Fruit fly (Drosophila melanogaster) whole organism, embryonic: ENCODE results near the gene Gas8.

Source experiments
- Abd-B ChIP-seq: fragments of 200-800 bp; sonication (Bioruptor generic); optimal IDR thresholded peaks from 2 replicates; lab custom pipeline; 2018; ENCODE audit warnings: missing biosample characterization, mild to moderate bottlenecking, missing genetic modification characterization, moderate library complexity
- B-H1 ChIP-seq: fragments of 200-800 bp; sonication (Bioruptor generic); IDR thresholded peaks from 3 replicates; pipeline ENCODE4 v1.3.6; 2022; ENCODE audit warnings: missing biosample characterization, missing genetic modification characterization
- CG10274 ChIP-seq: fragments of 200-800 bp; sonication (Bioruptor generic); optimal IDR thresholded peaks from 3 replicates; lab custom pipeline; 2017; ENCODE audit warnings: missing biosample characterization, mild to moderate bottlenecking, missing genetic modification characterization
- CG10979 ChIP-seq: fragments of 200-800 bp; sonication (Bioruptor generic); optimal IDR thresholded peaks from 2 replicates; lab custom pipeline; 2018; ENCODE audit warnings: missing biosample characterization, mild to moderate bottlenecking, missing genetic modification characterization, moderate library complexity
- CG11504 ChIP-seq: fragments of 200-800 bp; sonication (Bioruptor generic); optimal IDR thresholded peaks from 3 replicates; lab custom pipeline; 2019; ENCODE audit warnings: missing biosample characterization, mild to moderate bottlenecking, missing genetic modification characterization, moderate library complexity
- CG11695 ChIP-seq: fragments of 200-800 bp; sonication (Bioruptor generic); IDR thresholded peaks from 3 replicates; pipeline ENCODE4 v1.3.6; 2022; ENCODE audit warnings: missing biosample characterization, missing genetic modification characterization
- CG12391 ChIP-seq: fragments of 200-800 bp; sonication (Bioruptor generic); optimal IDR thresholded peaks from 3 replicates; lab custom pipeline; 2018; ENCODE audit warnings: missing biosample characterization, mild to moderate bottlenecking, missing genetic modification characterization, moderate library complexity
- CG13894 ChIP-seq: fragments of 200-800 bp; sonication (Bioruptor generic); optimal IDR thresholded peaks from 3 replicates; lab custom pipeline; 2018; ENCODE audit warnings: missing biosample characterization, mild to moderate bottlenecking, missing genetic modification characterization, moderate library complexity
- CG14710 ChIP-seq: fragments of 200-800 bp; sonication (Bioruptor generic); optimal IDR thresholded peaks from 3 replicates; lab custom pipeline; 2019; ENCODE audit warnings: missing biosample characterization, mild to moderate bottlenecking, missing genetic modification characterization, moderate library complexity
- CG1529 ChIP-seq: fragments of 200-800 bp; sonication (Bioruptor generic); optimal IDR thresholded peaks from 3 replicates; lab custom pipeline; 2018; ENCODE audit warnings: missing biosample characterization, missing genetic modification characterization
- CG1603 ChIP-seq: fragments of 200-800 bp; sonication (Bioruptor generic); optimal IDR thresholded peaks from 2 replicates; lab custom pipeline; 2019; ENCODE audit warnings: missing biosample characterization, mild to moderate bottlenecking, missing genetic modification characterization, moderate library complexity
- CG18619 ChIP-seq: fragments of 200-800 bp; sonication (Bioruptor generic); optimal IDR thresholded peaks from 3 replicates; lab custom pipeline; 2017; ENCODE audit warnings: missing biosample characterization, mild to moderate bottlenecking, missing genetic modification characterization
- CG18764 ChIP-seq: fragments of 200-800 bp; sonication (Bioruptor generic); optimal IDR thresholded peaks from 3 replicates; lab custom pipeline; 2016; ENCODE audit warnings: missing biosample characterization, missing genetic modification characterization
- CG2678 ChIP-seq: fragments of 200-800 bp; sonication (Bioruptor generic); optimal IDR thresholded peaks from 3 replicates; lab custom pipeline; 2019; ENCODE audit warnings: missing biosample characterization, mild to moderate bottlenecking, missing genetic modification characterization, moderate library complexity
- CG2712 ChIP-seq: fragments of 200-800 bp; optimal IDR thresholded peaks from 3 replicates; lab custom pipeline; 2019; ENCODE audit warnings: missing biosample characterization, mild to moderate bottlenecking, missing genetic modification characterization, moderate library complexity
- CG3407 ChIP-seq: fragments of 200-800 bp; sonication (Bioruptor generic); optimal IDR thresholded peaks from 2 replicates; lab custom pipeline; 2018; ENCODE audit warnings: missing biosample characterization, mild to moderate bottlenecking, missing genetic modification characterization
- CG6689 ChIP-seq: fragments of 200-800 bp; sonication (Bioruptor generic); IDR thresholded peaks from 2 replicates; pipeline ENCODE4 v1.3.6; 2022; ENCODE audit warnings: missing biosample characterization, missing genetic modification characterization
- CG7556 ChIP-seq: fragments of 200-800 bp; sonication (Bioruptor generic); optimal IDR thresholded peaks from 2 replicates; lab custom pipeline; 2017; ENCODE audit warnings: missing biosample characterization, mild to moderate bottlenecking, missing genetic modification characterization
- CG7839 ChIP-seq: fragments of 200-800 bp; sonication (Bioruptor generic); optimal IDR thresholded peaks from 3 replicates; lab custom pipeline; 2018; ENCODE audit warnings: missing biosample characterization, mild to moderate bottlenecking, missing genetic modification characterization, moderate library complexity
- CG8388 ChIP-seq: fragments of 200-800 bp; sonication (Bioruptor generic); optimal IDR thresholded peaks from 2 replicates; lab custom pipeline; 2019; ENCODE audit warnings: missing biosample characterization, mild to moderate bottlenecking, missing genetic modification characterization, moderate library complexity
- CG8478 ChIP-seq: fragments of >200 bp; optimal IDR thresholded peaks from 2 replicates; lab custom pipeline; 2018
- Chrac-16 ChIP-seq: fragments of 200-800 bp; sonication (Bioruptor generic); optimal IDR thresholded peaks from 3 replicates; lab custom pipeline; 2016; ENCODE audit warnings: missing biosample characterization, missing genetic modification characterization
- D19A ChIP-seq: fragments of 200-800 bp; optimal IDR thresholded peaks from 3 replicates; lab custom pipeline; 2019; ENCODE audit warnings: missing biosample characterization, mild to moderate bottlenecking, missing genetic modification characterization, moderate library complexity
- Drgx ChIP-seq: fragments of 200-800 bp; sonication (Bioruptor generic); IDR thresholded peaks from 2 replicates; pipeline ENCODE4 v1.3.6; 2022; ENCODE audit warnings: missing biosample characterization, missing genetic modification characterization
- NC2α ChIP-seq: fragments of 200-800 bp; sonication (Bioruptor generic); optimal IDR thresholded peaks from 2 replicates; lab custom pipeline; 2016; ENCODE audit warnings: missing biosample characterization, missing genetic modification characterization
- Oli ChIP-seq: fragments of 200-800 bp; sonication (Bioruptor generic); optimal IDR thresholded peaks from 2 replicates; lab custom pipeline; 2018; ENCODE audit warnings: missing biosample characterization, mild to moderate bottlenecking, missing genetic modification characterization, moderate library complexity
- Ptx1 ChIP-seq: fragments of 200-800 bp; sonication (Bioruptor generic); IDR thresholded peaks from 2 replicates; pipeline ENCODE4 v1.3.6; 2022; ENCODE audit warnings: missing biosample characterization, missing genetic modification characterization
- Side ChIP-seq: fragments of 200-800 bp; sonication (Bioruptor generic); optimal IDR thresholded peaks from 2 replicates; lab custom pipeline; 2016; ENCODE audit warnings: missing biosample characterization, missing genetic modification characterization
- Sin3A ChIP-seq: fragments of >200 bp; optimal IDR thresholded peaks from 2 replicates; lab custom pipeline; 2018
- Ssrp ChIP-seq: fragments of 200-800 bp; sonication (Bioruptor generic); optimal IDR thresholded peaks from 2 replicates; lab custom pipeline; 2018; ENCODE audit warnings: missing biosample characterization, mild to moderate bottlenecking, missing genetic modification characterization, moderate library complexity
- Xbp1 ChIP-seq: fragments of 200-800 bp; sonication (Bioruptor generic); optimal IDR thresholded peaks from 3 replicates; lab custom pipeline; 2016; ENCODE audit warnings: missing biosample characterization, mild to moderate bottlenecking, missing genetic modification characterization
- Xrp1 ChIP-seq: fragments of 200-800 bp; sonication (Bioruptor generic); IDR thresholded peaks from 2 replicates; pipeline ENCODE4 v1.3.6; 2022; ENCODE audit warnings: missing biosample characterization, missing genetic modification characterization
- amos ChIP-seq: fragments of 200-800 bp; sonication (Bioruptor generic); IDR thresholded peaks from 2 replicates; pipeline ENCODE4 v1.3.6; 2022; ENCODE audit warnings: missing biosample characterization, missing genetic modification characterization; ENCODE audit not compliant: partially characterized antibody
- bsh ChIP-seq, 2 experiments: fragments of 200-800 bp; sonication (Bioruptor generic); optimal IDR thresholded peaks; 2 replicates each; lab custom pipeline; 2017 to 2018; ENCODE audit warnings: mild to moderate bottlenecking in 2 of 2, missing biosample characterization in 2 of 2, missing genetic modification characterization in 2 of 2, moderate library complexity in 1 of 2
- chm ChIP-seq: fragments of 200-800 bp; sonication (Bioruptor generic); IDR thresholded peaks from 2 replicates; pipeline ENCODE4 v1.3.6; 2022; ENCODE audit warnings: missing biosample characterization, missing genetic modification characterization
- dm ChIP-seq: fragments of 200-800 bp; sonication (Bioruptor generic); optimal IDR thresholded peaks from 3 replicates; lab custom pipeline; 2016; ENCODE audit warnings: missing biosample characterization, missing genetic modification characterization
- dmrt11E ChIP-seq: fragments of 200-800 bp; sonication (Bioruptor generic); optimal IDR thresholded peaks from 3 replicates; lab custom pipeline; 2018; ENCODE audit warnings: missing biosample characterization, mild to moderate bottlenecking, missing genetic modification characterization, moderate library complexity
- dpn ChIP-seq, 2 experiments: fragments of 200-800 bp; sonication (Bioruptor generic); optimal IDR thresholded peaks; 3 replicates each; lab custom pipeline; 2016; ENCODE audit warnings: missing biosample characterization in 2 of 2, missing genetic modification characterization in 2 of 2
- gem ChIP-seq: fragments of 200-800 bp; sonication (Bioruptor generic); optimal IDR thresholded peaks from 2 replicates; lab custom pipeline; 2019; ENCODE audit warnings: missing biosample characterization, mild to moderate bottlenecking, missing genetic modification characterization, moderate library complexity
- gsb-n ChIP-seq: fragments of 200-800 bp; sonication (Bioruptor generic); optimal IDR thresholded peaks from 3 replicates; lab custom pipeline; 2018; ENCODE audit warnings: missing biosample characterization, mild to moderate bottlenecking, missing genetic modification characterization
- otp ChIP-seq: fragments of 200-800 bp; sonication (Bioruptor generic); IDR thresholded peaks from 3 replicates; pipeline ENCODE4, ENCODE4 v1.3.6; 2022; ENCODE audit warnings: missing biosample characterization, missing genetic modification characterization
- pan ChIP-seq, 4 experiments: fragments of >200 bp in 3 of 4; fragments of 200-800 bp in 1 of 4; sonication (Bioruptor generic) in 1 of 4; optimal IDR thresholded peaks in 3 of 4; IDR thresholded peaks in 1 of 4; 2 replicates each; pipeline versions ENCODE4 v1.3.6 to Lab custom; 2017 to 2022; ENCODE audit warnings: missing biosample characterization in 2 of 4, missing genetic modification characterization in 2 of 4, mixed read lengths in 1 of 4
- prd ChIP-seq, 3 experiments: fragments of >200 bp in 2 of 3; fragments of 200-800 bp in 1 of 3; sonication (Bioruptor generic) in 1 of 3; optimal IDR thresholded peaks in 2 of 3; IDR thresholded peaks in 1 of 3; 2 replicates in 2 of 3; 3 replicates in 1 of 3; pipeline versions ENCODE4 v1.3.6 to Lab custom; 2017 to 2022; ENCODE audit warnings: missing biosample characterization in 1 of 3, missing genetic modification characterization in 1 of 3
- row ChIP-seq: fragments of 200-800 bp; sonication (Bioruptor generic); IDR thresholded peaks from 3 replicates; pipeline ENCODE4 v1.3.6; 2022; ENCODE audit warnings: missing biosample characterization, missing genetic modification characterization
- sd ChIP-seq: fragments of 200-800 bp; sonication (Bioruptor generic); optimal IDR thresholded peaks from 3 replicates; lab custom pipeline; 2018; ENCODE audit warnings: missing biosample characterization, mild to moderate bottlenecking, missing genetic modification characterization, moderate library complexity
- sens ChIP-seq: fragments of 200-800 bp; sonication (Bioruptor generic); peaks from one replicate; lab custom pipeline; 2016; ENCODE audit warnings: missing biosample characterization, missing genetic modification characterization
- tin ChIP-seq: fragments of 200-800 bp; sonication (Bioruptor generic); optimal IDR thresholded peaks from 3 replicates; lab custom pipeline; 2016; ENCODE audit warnings: missing biosample characterization, missing genetic modification characterization
- ttk ChIP-seq: fragments of 200-800 bp; sonication (Bioruptor generic); IDR thresholded peaks from 2 replicates; pipeline ENCODE4 v2.1.2; 2022; ENCODE audit warnings: missing biosample characterization, missing genetic modification characterization
- zfh1 ChIP-seq: fragments of 200-800 bp; sonication (Bioruptor generic); IDR thresholded peaks from 3 replicates; pipeline ENCODE4 v1.3.6; 2022; ENCODE audit warnings: missing biosample characterization, missing genetic modification characterization

The Gas8 gene

dm6 chrX:3454715-3455114 lies 49.9 kb downstream of the Gas8 start (continued):
- no peak for TF ChIP-seq NC2α
- peak; percentile 14 for TF ChIP-seq Ssrp (tag; lab: Kevin White, UChicago)
- peak; percentile 29; the same call in 1 of the 2 replicates for TF ChIP-seq CG6689
- peak; percentile 25; the same call in 1 of the 3 replicates for TF ChIP-seq B-H1 (GFP tag; lab: Robert Waterston, UW)
- TF ChIP-seq Ptx1 (GFP tag; lab: Robert Waterston, UW), result peak; percentile 26; the same call in 1 of the 2 replicates
- peak; percentile 36 for TF ChIP-seq Oli
- TF ChIP-seq CG1529, result peak; percentile 6
- peak; percentile 38 for TF ChIP-seq CG10979
- peak; percentile 27; the same call in 1 of the 3 replicates for TF ChIP-seq row (GFP tag; lab: Robert Waterston, UW)
- no peak for TF ChIP-seq dm (GFP tag; lab: Kevin White, UChicago)
- peak; percentile 10 for TF ChIP-seq tin (GFP tag; lab: Kevin White, UChicago)
- peak; percentile 7 for TF ChIP-seq CG7839 (tag; lab: Kevin White, UChicago)
- peak; percentile 4 for TF ChIP-seq Chrac-16 (GFP tag; lab: Kevin White, UChicago)
- TF ChIP-seq CG18619 (GFP tag; lab: Kevin White, UChicago), result no peak
- peak in 1 of 2 experiments; percentile 34 for TF ChIP-seq dpn (GFP tag; optimal IDR thresholded peaks at IDR 0.05; lab: Kevin White, UChicago)
- TF ChIP-seq bsh (GFP tag; optimal IDR thresholded peaks at IDR 0.05; lab: Kevin White, UChicago), result peak in 1 of 2 experiments; percentile 67
- TF ChIP-seq CG2712 (tag; lab: Kevin White, UChicago), result peak; percentile 48
- peak; percentile 64 for TF ChIP-seq Xrp1
- TF ChIP-seq CG8388, result peak; percentile 13
- TF ChIP-seq CG3407 (GFP tag; lab: Kevin White, UChicago), result peak; percentile 16
- 0 out of 3 replicates have a peak, but pooled peaks have one; percentile 40 for TF ChIP-seq otp (GFP tag; lab: Robert Waterston, UW)
- peak; percentile 82 for TF ChIP-seq sens (GFP tag; lab: Kevin White, UChicago)
- TF ChIP-seq CG1603 (tag; lab: Kevin White, UChicago), result peak; percentile 12
- TF ChIP-seq dmrt11E (tag; lab: Kevin White, UChicago), result peak; percentile 12
- TF ChIP-seq CG14710 (tag; lab: Kevin White, UChicago), result peak; percentile 19
- TF ChIP-seq Side (GFP tag; lab: Kevin White, UChicago), result no peak
- TF ChIP-seq CG10274 (GFP tag; lab: Kevin White, UChicago), result no peak
- no peak for TF ChIP-seq pan (optimal IDR thresholded peaks at IDR 0.05; lab: Kevin White, UChicago)
- peak in 1 of 2 experiments; percentile 43 for TF ChIP-seq pan (GFP tag; optimal IDR thresholded peaks at IDR 0.05 in 1 of 2, IDR thresholded peaks at IDR 0.05 in 1 of 2)
- peak; percentile 79 for TF ChIP-seq Drgx
- TF ChIP-seq CG8478 (lab: Kevin White, UChicago), result no peak
- TF ChIP-seq prd (optimal IDR thresholded peaks at IDR 0.05; lab: Kevin White, UChicago), result no peak
- peak; percentile 35; the same call in 1 of the 3 replicates for TF ChIP-seq prd (GFP tag; IDR thresholded peaks at IDR 0.05; lab: Robert Waterston, UW)
- TF ChIP-seq Abd-B (GFP tag; lab: Kevin White, UChicago), result peak; percentile 11
- peak; percentile 13 for TF ChIP-seq CG12391
- peak; percentile 3 for TF ChIP-seq gsb-n
- TF ChIP-seq gem (tag; lab: Kevin White, UChicago), result peak; percentile 47
- TF ChIP-seq CG11504 (tag; lab: Kevin White, UChicago), result peak; percentile 34
- 0 out of 2 replicates have a peak, but pooled peaks have one; percentile 8 for TF ChIP-seq ttk (GFP tag; lab: Robert Waterston, UW)
- no peak for TF ChIP-seq CG13894 (tag; lab: Kevin White, UChicago)
- peak; percentile 51; the same call in 1 of the 2 replicates for TF ChIP-seq chm (GFP tag; lab: Robert Waterston, UW)
- peak; percentile 9 for TF ChIP-seq Xbp1 (GFP tag; lab: Kevin White, UChicago)
- TF ChIP-seq Sin3A, result no peak
- peak; percentile 20 for TF ChIP-seq CG2678 (tag; lab: Kevin White, UChicago)
- peak; percentile 15 for TF ChIP-seq CG18764
- 0 out of 3 replicates have a peak, but pooled peaks have one; percentile 24 for TF ChIP-seq CG11695 (GFP tag; lab: Robert Waterston, UW)
- no peak for TF ChIP-seq CG7556 (GFP tag; lab: Kevin White, UChicago)
- peak; percentile 56 for TF ChIP-seq D19A (tag; lab: Kevin White, UChicago)
- no peak for TF ChIP-seq sd (tag; lab: Kevin White, UChicago)
- no peak for TF ChIP-seq amos (GFP tag; lab: Robert Waterston, UW)
- TF ChIP-seq zfh1 (GFP tag; lab: Robert Waterston, UW), result 0 out of 3 replicates have a peak, but pooled peaks have one; percentile 31
